Worm (Caenorhabditis elegans): ENCODE data around the gene F58F9.4.
A peak's percentile ranks its signal among the peaks of the same experiment; 100 is the strongest.

Gene F58F9.4

DNA sequence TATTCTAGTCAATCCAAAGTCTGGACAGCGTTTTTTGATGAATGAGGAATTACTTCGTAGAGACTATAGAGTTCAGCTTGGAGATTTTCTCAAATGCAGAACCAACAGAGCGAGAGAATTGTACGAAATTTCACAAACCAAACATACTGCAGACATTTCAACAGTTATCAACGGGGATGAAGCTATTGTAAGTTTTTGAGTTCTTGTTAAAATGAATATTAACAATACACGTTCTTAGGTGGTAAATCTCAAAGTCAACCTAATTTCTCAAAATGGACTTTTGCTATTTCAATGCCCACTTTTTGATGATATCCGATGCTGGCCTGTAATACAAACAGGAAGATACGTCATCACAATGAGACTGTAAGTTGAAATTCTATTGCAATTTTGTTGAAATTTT is 13.3 kb upstream of the F58F9.4 start:
- TF ChIP-seq nhr-237 (tag; optimal IDR thresholded peaks at IDR 0.05) = no peak
- no peak for TF ChIP-seq nhr-84 (tag; optimal IDR thresholded peaks at IDR 0.05)
- no peak for TF ChIP-seq hlh-17 (GFP tag; optimal IDR thresholded peaks at IDR 0.05; ENCODE audit: borderline replicate concordance)
- no peak for TF ChIP-seq tlp-1 (tag; optimal IDR thresholded peaks at IDR 0.05)
- TF ChIP-seq irx-1 (tag; optimal IDR thresholded peaks at IDR 0.05) = no peak
- TF ChIP-seq mef-2 (tag; optimal IDR thresholded peaks at IDR 0.05) = no peak
- no peak for TF ChIP-seq sptf-1 (tag; optimal IDR thresholded peaks at IDR 0.05)
- no peak for TF ChIP-seq ztf-11 (tag; optimal IDR thresholded peaks at IDR 0.05)
- TF ChIP-seq ceh-90 (tag; optimal IDR thresholded peaks at IDR 0.05) = no peak
- no peak for TF ChIP-seq egl-13 (tag; optimal IDR thresholded peaks at IDR 0.05)
- no peak for TF ChIP-seq unc-98 (GFP tag; IDR thresholded peaks at IDR 0.05)
- no peak for TF ChIP-seq aha-1 (tag; optimal IDR thresholded peaks at IDR 0.05)
- no peak for TF ChIP-seq ces-1 (GFP tag; optimal IDR thresholded peaks at IDR 0.05)
- TF ChIP-seq ceh-88 (GFP tag; IDR thresholded peaks at IDR 0.05) = no peak
- TF ChIP-seq elt-3 (tag; optimal IDR thresholded peaks at IDR 0.05) = no peak
- TF ChIP-seq nhr-28 (tag; optimal IDR thresholded peaks at IDR 0.05) = no peak
- TF ChIP-seq zip-4 (GFP tag; optimal IDR thresholded peaks at IDR 0.05) = no peak

DNA sequence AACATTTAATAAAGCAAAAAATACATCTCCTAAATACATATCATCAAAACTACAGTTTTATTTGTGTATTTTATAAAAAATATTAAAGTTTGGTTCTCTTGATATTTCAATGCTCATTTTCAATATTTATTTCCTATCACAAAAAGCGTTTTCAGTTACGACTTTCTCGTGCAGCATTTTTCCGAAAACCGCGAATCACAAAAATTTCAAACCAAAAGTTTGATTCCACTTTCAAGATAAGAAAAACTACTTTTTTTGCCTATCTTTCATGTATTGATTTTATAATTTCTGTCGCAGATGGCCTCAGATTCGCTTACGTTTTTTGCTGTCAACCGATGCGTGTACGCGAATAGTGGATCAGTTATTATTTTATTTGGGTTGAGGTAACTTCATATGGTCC is 11.4 kb upstream of the F58F9.4 start, which contains the start of gene C49A9.4:
TSS of gene C49A9.4 (plus strand) at position 265 of the 400 bp plus-strand sequence.
- TF ChIP-seq elt-2 (tag; optimal IDR thresholded peaks at IDR 0.05) (peak; percentile 27), pqm-1 (tag; optimal IDR thresholded peaks at IDR 0.05) (no peak), unc-98 (GFP tag; IDR thresholded peaks at IDR 0.05) (no peak), hpl-2 (GFP tag; optimal IDR thresholded peaks at IDR 0.05) (peak; percentile 35), ces-1 (GFP tag; optimal IDR thresholded peaks at IDR 0.05) (no peak), hlh-4 (tag; optimal IDR thresholded peaks at IDR 0.05) (no peak), aha-1 (tag; optimal IDR thresholded peaks at IDR 0.05) (no peak), efl-1 (optimal IDR thresholded peaks at IDR 0.05) (no peak), efl-1 (GFP tag; optimal IDR thresholded peaks at IDR 0.05 in 1 of 2) (peak in 1 of 2 experiments; percentile 42), ets-5 (GFP tag; IDR thresholded peaks at IDR 0.05) (no peak), lir-3 (tag; optimal IDR thresholded peaks at IDR 0.05; ENCODE audit: poor library complexity) (no peak), nhr-85 (tag) (no peak), lin-35 (GFP tag; optimal IDR thresholded peaks at IDR 0.05) (no peak)

DNA sequence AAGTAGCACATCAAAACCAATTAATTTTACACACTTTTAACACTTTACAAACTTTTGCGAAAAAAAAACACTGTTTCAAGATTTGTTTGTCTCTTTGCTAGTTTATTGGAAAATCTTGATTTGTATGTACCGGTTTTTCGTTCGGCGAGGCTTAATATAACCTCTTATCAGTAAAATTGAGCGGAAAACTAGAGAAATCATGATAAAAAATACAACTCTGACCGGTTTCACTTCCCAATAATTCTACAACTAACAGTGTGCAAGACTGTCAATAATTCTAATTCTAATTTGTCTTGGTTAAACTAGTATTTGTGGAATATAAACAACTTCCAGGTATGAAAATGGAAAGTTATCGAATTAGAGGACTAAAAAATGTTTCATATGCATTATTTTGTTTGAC is 8.9 kb upstream of the F58F9.4 start, which contains the start of gene C49A9.3:
TSS of gene C49A9.3 (plus strand) at position 212 of the 400 bp plus-strand sequence.
- TF ChIP-seq efl-1 (optimal IDR thresholded peaks at IDR 0.05) = no peak
- TF ChIP-seq efl-1 (GFP tag; optimal IDR thresholded peaks at IDR 0.05 in 1 of 2) = peak in 1 of 2 experiments; percentile 2
- TF ChIP-seq sox-4 (tag; optimal IDR thresholded peaks at IDR 0.05) = no peak
- TF ChIP-seq jun-1 (tag; optimal IDR thresholded peaks at IDR 0.05) = no peak
- peak; percentile 51 for TF ChIP-seq elt-2 (tag; optimal IDR thresholded peaks at IDR 0.05)

DNA sequence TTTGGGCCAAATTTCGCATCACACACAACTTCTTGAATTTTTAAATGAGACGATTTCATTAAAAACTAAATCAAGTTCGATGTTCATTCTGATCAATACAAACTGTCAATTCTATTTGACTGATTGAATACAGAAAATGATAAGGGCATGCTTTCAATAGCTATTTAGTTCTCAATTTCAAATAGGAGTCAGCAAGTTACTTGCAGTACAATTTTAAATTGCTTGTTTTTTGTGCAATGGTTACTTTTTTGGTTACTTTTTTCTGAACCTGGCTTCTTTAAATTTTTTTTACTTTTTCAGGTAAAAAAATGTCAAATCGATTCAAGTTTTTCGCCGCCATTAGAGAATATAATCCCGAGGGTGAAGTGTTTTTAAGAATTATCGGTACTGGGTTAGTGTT is 5.7 kb upstream of the F58F9.4 start, which contains the start of gene C49A9.2:
TSS of gene C49A9.2 (plus strand) at position 301 of the 400 bp plus-strand sequence.
- no peak for TF ChIP-seq aly-2 (tag; optimal IDR thresholded peaks at IDR 0.05)
- TF ChIP-seq lin-15B (tag; optimal IDR thresholded peaks at IDR 0.05) = no peak

DNA sequence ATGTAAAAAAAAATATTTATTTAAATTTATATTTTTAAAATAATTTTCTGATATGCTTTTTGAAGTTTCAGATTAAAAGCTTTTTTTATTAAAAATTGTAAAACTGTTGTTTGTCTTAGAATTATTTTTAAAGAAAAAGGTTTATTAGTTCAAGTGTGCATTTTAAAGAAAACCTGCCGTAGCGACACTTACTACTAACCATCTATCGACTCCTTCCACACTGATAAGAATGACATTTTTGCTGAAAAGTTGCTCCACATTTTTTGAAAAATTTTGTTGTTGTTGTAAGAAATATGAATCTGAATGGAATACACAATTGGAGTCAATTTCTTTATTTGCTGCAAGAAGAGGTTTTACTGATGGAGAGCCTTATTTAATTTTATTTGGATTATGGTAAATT is 2.8 kb upstream of the F58F9.4 start, which contains the start of gene C49A9.1:
TSS of gene C49A9.1 (plus strand) at position 217 of the 400 bp plus-strand sequence.
- no peak for TF ChIP-seq sptf-1 (tag; optimal IDR thresholded peaks at IDR 0.05)
- TF ChIP-seq efl-1 (optimal IDR thresholded peaks at IDR 0.05) = no peak
- TF ChIP-seq efl-1 (GFP tag; optimal IDR thresholded peaks at IDR 0.05 in 1 of 2) = no peak
- no peak for TF ChIP-seq unc-130 (tag; optimal IDR thresholded peaks at IDR 0.05)
- TF ChIP-seq lsy-2 (tag; optimal IDR thresholded peaks at IDR 0.05) = no peak
- no peak for TF ChIP-seq efl-3 (GFP tag; optimal IDR thresholded peaks at IDR 0.05)
- TF ChIP-seq irx-1 (tag; optimal IDR thresholded peaks at IDR 0.05) = no peak
- TF ChIP-seq ets-5 (GFP tag; IDR thresholded peaks at IDR 0.05) = no peak
- no peak for TF ChIP-seq ceh-8 (GFP tag; optimal IDR thresholded peaks at IDR 0.05)
- no peak for TF ChIP-seq sup-37 (GFP tag; optimal IDR thresholded peaks at IDR 0.05)

All from whole organism, L1 larva.